Worm (Caenorhabditis elegans): Measurements from ENCODE around the gene rpm-1.

ce11 chrV:8760416-8760815 is 59.3 kb downstream of the rpm-1 start, which contains the start of gene ddn-1:
- no peak for TF ChIP-seq unc-62 (GFP tag; optimal IDR thresholded peaks at IDR 0.05 in 1 of 2)
- no peak for TF ChIP-seq unc-62 (tag; optimal IDR thresholded peaks at IDR 0.05)
- TF ChIP-seq aly-2 (tag; optimal IDR thresholded peaks at IDR 0.05), result no peak
- no peak for TF ChIP-seq egl-27 (tag; optimal IDR thresholded peaks at IDR 0.05)
- TF ChIP-seq mes-2 (tag; optimal IDR thresholded peaks at IDR 0.05; ENCODE audit: poor library complexity, severe bottlenecking), result no peak
- no peak for TF ChIP-seq lin-39 (tag; optimal IDR thresholded peaks at IDR 0.05)
- TF ChIP-seq zag-1 (tag; optimal IDR thresholded peaks at IDR 0.05), result no peak
- no peak for TF ChIP-seq ceh-82 (tag; optimal IDR thresholded peaks at IDR 0.05)
- TF ChIP-seq F44E2.7 (GFP tag; IDR thresholded peaks at IDR 0.05), result no peak

Measured in whole organism, L4 larva.